Fruit fly (Drosophila melanogaster) whole organism, embryonic: ENCODE measurements around the gene CG10137.

Experiments
- Bgb ChIP-seq: fragments of 200-800 bp; sonication (Bioruptor generic); IDR thresholded peaks from 2 replicates; pipeline ENCODE4 v1.3.6; 2022; ENCODE audit warnings: missing biosample characterization, missing genetic modification characterization; ENCODE audit not compliant: partially characterized antibody
- CG10431 ChIP-seq: fragments of 200-800 bp; sonication (Bioruptor generic); optimal IDR thresholded peaks from 3 replicates; lab custom pipeline; 2018; ENCODE audit warnings: missing biosample characterization, mild to moderate bottlenecking, missing genetic modification characterization
- CG11247 ChIP-seq: fragments of 200-800 bp; sonication (Bioruptor generic); IDR thresholded peaks from 2 replicates; pipeline ENCODE4 v1.3.6; 2022; ENCODE audit warnings: missing biosample characterization, missing genetic modification characterization
- CG13287 ChIP-seq: fragments of 200-800 bp; sonication (Bioruptor generic); IDR thresholded peaks from 2 replicates; pipeline ENCODE4 v1.3.6; 2022; ENCODE audit warnings: missing biosample characterization, missing genetic modification characterization; ENCODE audit not compliant: partially characterized antibody
- CG18262 ChIP-seq: fragments of 200-800 bp; optimal IDR thresholded peaks from 3 replicates; lab custom pipeline; 2019; ENCODE audit warnings: missing biosample characterization, mild to moderate bottlenecking, missing genetic modification characterization, moderate library complexity
- CG2129 ChIP-seq: fragments of 200-800 bp; sonication (Bioruptor generic); IDR thresholded peaks from 2 replicates; pipeline ENCODE4 v1.3.6; 2022; ENCODE audit warnings: missing biosample characterization, missing genetic modification characterization; ENCODE audit not compliant: partially characterized antibody
- CG32767 ChIP-seq: fragments of 200-800 bp; sonication (Bioruptor generic); IDR thresholded peaks from 2 replicates; pipeline ENCODE4 v1.3.6; 2022; ENCODE audit warnings: missing biosample characterization, missing genetic modification characterization
- CG34422 ChIP-seq: fragments of 200-800 bp; sonication (Bioruptor generic); IDR thresholded peaks from 3 replicates; pipeline ENCODE4 v1.3.6; 2022; ENCODE audit warnings: missing biosample characterization, missing genetic modification characterization
- CG4404 ChIP-seq: fragments of 200-800 bp; sonication (Bioruptor generic); IDR thresholded peaks from 2 replicates; pipeline ENCODE4 v1.3.6; 2022; ENCODE audit warnings: missing biosample characterization, missing genetic modification characterization
- CG4730 ChIP-seq: fragments of 200-800 bp; sonication (Bioruptor generic); IDR thresholded peaks from 2 replicates; pipeline ENCODE4 v1.3.6; 2022; ENCODE audit warnings: missing biosample characterization, missing genetic modification characterization
- CG7372 ChIP-seq: fragments of 200-800 bp; sonication (Bioruptor generic); IDR thresholded peaks from 2 replicates; pipeline ENCODE4 v1.3.6; 2022; ENCODE audit warnings: missing biosample characterization, missing genetic modification characterization
- CG9876 ChIP-seq: fragments of 200-800 bp; sonication (Bioruptor generic); optimal IDR thresholded peaks from 2 replicates; lab custom pipeline; 2016; ENCODE audit warnings: missing biosample characterization, missing genetic modification characterization
- D ChIP-seq, 2 experiments: fragments of 200-800 bp in 1 of 2; fragments of >200 bp in 1 of 2; sonication (Bioruptor generic) in 1 of 2; optimal IDR thresholded peaks; 2 replicates in 1 of 2; 3 replicates in 1 of 2; lab custom pipeline; 2017; ENCODE audit warnings: mild to moderate bottlenecking in 1 of 2, missing biosample characterization in 1 of 2, missing genetic modification characterization in 1 of 2, missing genetic modification reagents in 1 of 2
- Deaf1 ChIP-seq: fragments of 200-800 bp; optimal IDR thresholded peaks from 3 replicates; lab custom pipeline; 2019; ENCODE audit warnings: missing biosample characterization, mild to moderate bottlenecking, missing genetic modification characterization, moderate library complexity
- Doc2 ChIP-seq: fragments of 200-800 bp; sonication (Bioruptor generic); IDR thresholded peaks from 2 replicates; pipeline ENCODE4 v1.3.6; 2022; ENCODE audit warnings: missing biosample characterization, missing genetic modification characterization
- Dref ChIP-seq: fragments of 200-800 bp; sonication (Bioruptor generic); IDR thresholded peaks from 2 replicates; pipeline ENCODE4 v1.3.6; 2022; ENCODE audit warnings: missing biosample characterization, missing genetic modification characterization
- Med ChIP-seq: fragments of 200-800 bp; sonication (Bioruptor generic); peaks from one replicate; lab custom pipeline; 2016; ENCODE audit warnings: missing biosample characterization, missing genetic modification characterization, mild to moderate bottlenecking, inconsistent platforms, moderate library complexity
- Myb ChIP-seq: fragments of 200-800 bp; sonication (Bioruptor generic); optimal IDR thresholded peaks from 2 replicates; lab custom pipeline; 2016; ENCODE audit warnings: missing biosample characterization, missing genetic modification characterization
- Nf-YC ChIP-seq: fragments of 200-800 bp; optimal IDR thresholded peaks from 3 replicates; lab custom pipeline; 2019; ENCODE audit warnings: missing biosample characterization, mild to moderate bottlenecking, missing genetic modification characterization, moderate library complexity
- Side ChIP-seq: fragments of 200-800 bp; sonication (Bioruptor generic); optimal IDR thresholded peaks from 2 replicates; lab custom pipeline; 2016; ENCODE audit warnings: missing biosample characterization, missing genetic modification characterization
- Trl ChIP-seq, 3 experiments: fragments of >200 bp in 2 of 3; fragments of 200-800 bp in 1 of 3; sonication (Bioruptor generic) in 1 of 3; optimal IDR thresholded peaks; 2 replicates in 1 of 3; 3 replicates in 2 of 3; lab custom pipeline; 2016 to 2017; ENCODE audit warnings: missing biosample characterization in 1 of 3, missing genetic modification characterization in 1 of 3
- Usf ChIP-seq: fragments of 200-800 bp; sonication (Bioruptor generic); optimal IDR thresholded peaks from 2 replicates; lab custom pipeline; 2017; ENCODE audit warnings: missing genotype, missing biosample characterization, missing genetic modification characterization
- abd-A ChIP-seq: fragments of 200-800 bp; sonication (Bioruptor generic); optimal IDR thresholded peaks from 3 replicates; lab custom pipeline; 2019; ENCODE audit warnings: missing biosample characterization, mild to moderate bottlenecking, missing genetic modification characterization, moderate library complexity
- aop ChIP-seq: fragments of 200-800 bp; sonication (Bioruptor generic); IDR thresholded peaks from 2 replicates; pipeline ENCODE4 v1.3.6; 2022; ENCODE audit warnings: missing biosample characterization, missing genetic modification characterization
- chinmo ChIP-seq: fragments of 200-800 bp; sonication (Bioruptor generic); IDR thresholded peaks from 4 replicates; pipeline ENCODE4 v1.3.6; 2022; ENCODE audit warnings: missing biosample characterization, missing genetic modification characterization; ENCODE audit not compliant: partially characterized antibody
- chm ChIP-seq: fragments of 200-800 bp; sonication (Bioruptor generic); IDR thresholded peaks from 2 replicates; pipeline ENCODE4 v1.3.6; 2022; ENCODE audit warnings: missing biosample characterization, missing genetic modification characterization
- dpn ChIP-seq, 2 experiments: fragments of 200-800 bp; sonication (Bioruptor generic); optimal IDR thresholded peaks; 3 replicates each; lab custom pipeline; 2016; ENCODE audit warnings: missing biosample characterization in 2 of 2, missing genetic modification characterization in 2 of 2
- ewg ChIP-seq: fragments of 200-800 bp; sonication (Bioruptor generic); optimal IDR thresholded peaks from 3 replicates; lab custom pipeline; 2017; ENCODE audit warnings: mild to moderate bottlenecking, missing biosample characterization, missing genetic modification reagents, missing genetic modification characterization
- hbn ChIP-seq: fragments of 200-800 bp; sonication (Bioruptor generic); IDR thresholded peaks from 2 replicates; pipeline ENCODE4 v1.3.6; 2022; ENCODE audit warnings: missing biosample characterization, missing genetic modification characterization; ENCODE audit not compliant: partially characterized antibody
- oc ChIP-seq: fragments of 200-800 bp; sonication (Bioruptor generic); optimal IDR thresholded peaks from 2 replicates; lab custom pipeline; 2018; ENCODE audit warnings: missing biosample characterization, mild to moderate bottlenecking, missing genetic modification characterization, moderate library complexity
- onecut ChIP-seq: fragments of 200-800 bp; sonication (Bioruptor generic); IDR thresholded peaks from 2 replicates; pipeline ENCODE4 v1.3.6; 2022; ENCODE audit warnings: missing biosample characterization, missing genetic modification characterization
- pan ChIP-seq, 4 experiments: fragments of >200 bp in 3 of 4; fragments of 200-800 bp in 1 of 4; sonication (Bioruptor generic) in 1 of 4; optimal IDR thresholded peaks in 3 of 4; IDR thresholded peaks in 1 of 4; 2 replicates each; pipeline versions ENCODE4 v1.3.6 to Lab custom; 2017 to 2022; ENCODE audit warnings: missing biosample characterization in 2 of 4, missing genetic modification characterization in 2 of 4, mixed read lengths in 1 of 4
- phol ChIP-seq: fragments of 200-800 bp; sonication (Bioruptor generic); optimal IDR thresholded peaks from 3 replicates; lab custom pipeline; 2018; ENCODE audit warnings: missing biosample characterization, mild to moderate bottlenecking, missing genetic modification characterization, moderate library complexity
- pzg ChIP-seq: fragments of 200-800 bp; sonication (Bioruptor generic); optimal IDR thresholded peaks from 3 replicates; lab custom pipeline; 2018; ENCODE audit warnings: missing biosample characterization, mild to moderate bottlenecking, missing genetic modification characterization, moderate library complexity
- sc ChIP-seq, 3 experiments: fragments of >200 bp in 2 of 3; fragments of 200-800 bp in 1 of 3; sonication (Bioruptor generic) in 1 of 3; optimal IDR thresholded peaks; 2 replicates in 2 of 3; 3 replicates in 1 of 3; lab custom pipeline; 2017; ENCODE audit warnings: mild to moderate bottlenecking in 1 of 3, missing biosample characterization in 1 of 3, missing genetic modification characterization in 1 of 3, missing genetic modification reagents in 1 of 3
- schlank ChIP-seq: fragments of 200-800 bp; sonication (Bioruptor generic); optimal IDR thresholded peaks from 2 replicates; lab custom pipeline; 2018; ENCODE audit warnings: missing biosample characterization, mild to moderate bottlenecking, missing genetic modification characterization
- scrt ChIP-seq: fragments of 200-800 bp; sonication (Bioruptor generic); optimal IDR thresholded peaks from 2 replicates; lab custom pipeline; 2018; ENCODE audit warnings: missing biosample characterization, mild to moderate bottlenecking, missing genetic modification characterization, moderate library complexity
- sens ChIP-seq: fragments of 200-800 bp; sonication (Bioruptor generic); peaks from one replicate; lab custom pipeline; 2016; ENCODE audit warnings: missing biosample characterization, missing genetic modification characterization
- seq ChIP-seq: fragments of 200-800 bp; sonication (Bioruptor generic); IDR thresholded peaks from 2 replicates; pipeline ENCODE4 v1.3.6; 2022; ENCODE audit warnings: missing biosample characterization, missing genetic modification characterization
- tio ChIP-seq: fragments of 200-800 bp; sonication (Bioruptor generic); optimal IDR thresholded peaks from 2 replicates; lab custom pipeline; 2017; ENCODE audit warnings: missing biosample characterization, missing genetic modification characterization, inconsistent platforms

CG10137 gene

DNA sequence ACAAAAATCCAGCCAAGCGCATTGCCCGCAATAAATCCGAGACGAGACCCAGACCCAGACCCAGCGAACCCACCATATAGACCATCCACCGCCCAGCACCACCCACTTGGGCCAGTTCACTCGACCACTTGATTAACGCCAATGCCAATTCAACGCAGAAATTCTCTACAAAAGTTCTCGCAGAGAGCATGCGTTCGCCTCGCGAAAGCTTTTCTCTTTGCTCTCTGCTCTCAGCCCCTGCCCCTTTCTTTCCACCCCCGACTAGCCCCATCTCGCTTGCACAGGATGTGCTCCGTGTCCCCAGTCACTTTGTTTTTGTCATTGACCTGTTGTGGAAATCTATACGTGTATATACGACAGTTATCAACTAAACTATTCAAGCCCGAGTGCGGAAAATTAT, 6.9 kb upstream of the CG10137 start:
- TF ChIP-seq dpn (GFP tag; optimal IDR thresholded peaks at IDR 0.05; lab: Kevin White, UChicago) (no peak), CG32767 (GFP tag; lab: Robert Waterston, UW) (peak; percentile 35; the same call in 1 of the 2 replicates), CG13287 (GFP tag; lab: Robert Waterston, UW) (peak; percentile 24; the same call in 1 of the 2 replicates), sc (optimal IDR thresholded peaks at IDR 0.05; lab: Kevin White, UChicago) (no peak), sc (GFP tag; optimal IDR thresholded peaks at IDR 0.05; lab: Kevin White, UChicago) (no peak), chinmo (peak; percentile 44; the same call in 1 of the 4 replicates), scrt (peak; percentile 80), Nf-YC (tag; lab: Kevin White, UChicago) (peak; percentile 13), pan (optimal IDR thresholded peaks at IDR 0.05; lab: Kevin White, UChicago) (no peak), pan (GFP tag; optimal IDR thresholded peaks at IDR 0.05 in 1 of 2, IDR thresholded peaks at IDR 0.05 in 1 of 2) (no peak), Bgb (GFP tag; lab: Robert Waterston, UW) (peak; percentile 18; the same call in 1 of the 2 replicates), CG2129 (GFP tag; lab: Robert Waterston, UW) (no peak), CG34422 (GFP tag; lab: Robert Waterston, UW) (0 out of 3 replicates have a peak, but pooled peaks have one; percentile 18), abd-A (peak; percentile 46), ewg (peak; percentile 87), phol (tag; lab: Kevin White, UChicago) (no peak), Side (GFP tag; lab: Kevin White, UChicago) (no peak), Dref (GFP tag; lab: Robert Waterston, UW) (0 out of 2 replicates have a peak, but pooled peaks have one; percentile 22), CG11247 (no peak), CG7372 (GFP tag; lab: Robert Waterston, UW) (no peak), Deaf1 (tag; lab: Kevin White, UChicago) (peak; percentile 22), seq (GFP tag; lab: Robert Waterston, UW) (peak; percentile 52; the same call in 1 of the 2 replicates), onecut (GFP tag; lab: Robert Waterston, UW) (peak; percentile 19; the same call in 1 of the 2 replicates), oc (tag; lab: Kevin White, UChicago) (no peak), CG9876 (GFP tag; lab: Kevin White, UChicago) (no peak), CG4730 (GFP tag; lab: Robert Waterston, UW) (no peak), pzg (GFP tag; lab: Kevin White, UChicago) (peak; percentile 12), chm (GFP tag; lab: Robert Waterston, UW) (0 out of 2 replicates have a peak, but pooled peaks have one; percentile 39), CG10431 (GFP tag; lab: Kevin White, UChicago) (no peak), D (optimal IDR thresholded peaks at IDR 0.05; lab: Kevin White, UChicago) (no peak), D (GFP tag; optimal IDR thresholded peaks at IDR 0.05; lab: Kevin White, UChicago) (no peak), aop (GFP tag; lab: Robert Waterston, UW) (no peak), CG18262 (tag; lab: Kevin White, UChicago) (no peak), Usf (no peak), Trl (optimal IDR thresholded peaks at IDR 0.05; lab: Kevin White, UChicago) (peak; percentile 56 to 80), Trl (GFP tag; optimal IDR thresholded peaks at IDR 0.05; lab: Kevin White, UChicago) (no peak), CG4404 (GFP tag; lab: Robert Waterston, UW) (0 out of 2 replicates have a peak, but pooled peaks have one; percentile 15), schlank (tag; lab: Kevin White, UChicago) (no peak), Myb (GFP tag; lab: Kevin White, UChicago) (no peak), tio (GFP tag; lab: Kevin White, UChicago) (no peak)

DNA sequence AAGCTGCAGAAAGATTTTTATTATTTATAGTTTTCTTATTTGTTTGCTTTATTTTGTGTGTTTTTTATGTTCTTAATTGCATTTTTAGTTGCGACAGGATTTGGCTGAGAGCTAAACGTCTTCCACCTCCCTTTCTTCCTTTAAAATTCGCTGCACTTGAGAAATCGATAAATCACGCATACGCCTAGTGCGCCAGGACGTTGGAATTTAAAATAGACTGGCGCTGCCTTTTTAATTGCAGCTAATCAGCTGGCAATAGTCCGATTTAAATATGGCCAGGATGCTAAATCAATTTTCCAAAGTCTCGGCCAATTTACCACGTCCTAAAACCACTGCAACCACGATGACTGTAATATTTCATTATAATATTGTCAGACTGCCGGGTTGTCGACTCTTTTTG, 358 bp downstream of the CG10137 start:
- TF ChIP-seq hbn (GFP tag; lab: Robert Waterston, UW) (0 out of 2 replicates have a peak, but pooled peaks have one; percentile 13), Med (GFP tag; lab: Kevin White, UChicago) (peak; percentile 27), CG7372 (GFP tag; lab: Robert Waterston, UW) (peak; percentile 79), Doc2 (no peak), onecut (GFP tag; lab: Robert Waterston, UW) (peak; percentile 97), sens (GFP tag; lab: Kevin White, UChicago) (peak; percentile 69)
